Worm (Caenorhabditis elegans) whole organism, midembryonic: ENCODE data around the gene VF13D12L.3.
"Not testable (repeated sequence)": the region's sequence is repeated elsewhere in the genome, so short reads cannot be mapped to it uniquely, and the experiment has no call there.

Source experiments
- T22C8.4 ChIP-seq: fragments of 200-800 bp; sonication (Bioruptor generic); IDR thresholded peaks from 2 replicates; pipeline ENCODE4 v1.3.6; 2022; ENCODE audit warnings: missing genetic modification characterization, missing compliant biosample characterization
- cog-1 ChIP-seq: sonication (generic microtip); optimal IDR thresholded peaks from 2 replicates; lab custom pipeline; 2016; ENCODE audit warnings: missing genetic modification characterization, missing compliant biosample characterization
- flt-1 ChIP-seq: fragments of 200-800 bp; sonication (Bioruptor generic); IDR thresholded peaks from 2 replicates; pipeline ENCODE4 v1.3.6; 2022; ENCODE audit warnings: missing genetic modification characterization, missing compliant biosample characterization
- klf-2 ChIP-seq: fragments of 200-800 bp; sonication (Bioruptor generic); conservative IDR thresholded peaks from 2 replicates; pipeline ENCODE4 v1.3.6; 2022; ENCODE audit warnings: missing genetic modification reagents, missing genetic modification characterization, missing compliant biosample characterization
- med-1 ChIP-seq: sonication (generic microtip); optimal IDR thresholded peaks from 2 replicates; lab custom pipeline; 2017; ENCODE audit warnings: missing genetic modification characterization, mild to moderate bottlenecking, missing compliant biosample characterization, antibody characterized with exemption, missing genetic modification reagents; ENCODE audit not compliant: insufficient read depth
- ref-1 ChIP-seq: fragments of 200-800 bp; sonication (Bioruptor generic); conservative IDR thresholded peaks from 2 replicates; pipeline ENCODE4 v1.3.6; 2022; ENCODE audit warnings: missing genetic modification reagents, missing genetic modification characterization, missing compliant biosample characterization
- tab-1 ChIP-seq: fragments of 200-800 bp; sonication (Bioruptor generic); IDR thresholded peaks from 2 replicates; pipeline ENCODE4 v1.3.6; 2022; ENCODE audit warnings: missing genetic modification characterization, missing compliant biosample characterization
- ztf-23 ChIP-seq: fragments of 200-800 bp; sonication (Bioruptor generic); IDR thresholded peaks from 2 replicates; pipeline ENCODE4 v1.3.6; 2022; ENCODE audit warnings: missing genetic modification reagents, missing genetic modification characterization, missing compliant biosample characterization
- ztf-29 ChIP-seq: fragments of 200-800 bp; sonication (Bioruptor generic); IDR thresholded peaks from 2 replicates; pipeline ENCODE4 v1.3.6; 2022; ENCODE audit warnings: missing genetic modification reagents, missing genetic modification characterization, missing compliant biosample characterization

Gene VF13D12L.3

DNA sequence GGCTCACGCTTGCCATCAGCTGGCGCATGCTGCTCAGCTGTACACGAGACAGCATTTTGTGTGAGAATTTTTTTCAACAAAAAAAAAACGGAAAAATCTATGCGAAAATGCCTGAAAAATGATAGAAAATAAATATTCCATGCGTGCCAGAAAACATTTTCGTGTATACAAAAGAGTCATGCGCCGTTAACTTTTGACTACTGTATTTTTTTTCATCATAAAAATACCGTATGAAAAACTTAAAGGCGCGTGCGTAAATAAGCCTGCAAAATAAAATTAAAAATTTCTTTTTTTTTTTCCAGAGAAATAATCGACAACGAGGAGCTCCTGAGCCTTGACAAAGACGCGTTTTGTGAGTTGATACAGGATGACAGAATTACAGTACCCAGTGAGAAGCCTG lies 15.9 kb upstream of the VF13D12L.3 start:
- TF ChIP-seq tab-1 (GFP tag; lab: Robert Waterston, UW) (no peak), T22C8.4 (GFP tag; lab: Robert Waterston, UW) (no peak), ztf-23 (no peak), flt-1 (GFP tag; lab: Robert Waterston, UW) (no peak), ztf-29 (no peak), ref-1 (GFP tag; lab: Robert Waterston, UW) (no peak), cog-1 (tag; lab: Kevin White, UChicago) (no peak)

DNA sequence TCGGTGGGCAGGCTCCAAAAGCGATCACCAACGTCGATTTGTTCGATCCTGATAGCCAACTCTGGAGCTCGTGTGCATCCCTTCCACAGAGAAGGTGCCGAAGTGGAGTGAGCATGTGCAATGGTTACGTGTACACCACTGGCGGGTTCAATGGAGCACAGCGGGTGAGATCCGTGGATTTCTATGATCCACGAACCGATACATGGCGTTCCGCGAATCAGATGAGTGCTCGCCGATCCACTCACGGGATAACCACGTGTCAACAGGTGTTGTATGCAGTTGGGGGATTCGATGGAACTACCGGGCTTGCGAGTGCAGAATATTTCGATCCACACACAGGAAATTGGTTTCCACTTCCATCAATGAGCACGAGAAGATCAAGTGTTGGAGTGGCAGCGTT lies 14.9 kb upstream of the VF13D12L.3 start:
- no peak for TF ChIP-seq klf-2 (GFP tag; lab: Robert Waterston, UW)
- no peak for TF ChIP-seq med-1 (GFP tag; lab: Kevin White, UChicago)
- TF ChIP-seq ztf-23 = no peak
- TF ChIP-seq ref-1 (GFP tag; lab: Robert Waterston, UW) = no peak
- no peak for TF ChIP-seq cog-1 (tag; lab: Kevin White, UChicago)
- TF ChIP-seq flt-1 (GFP tag; lab: Robert Waterston, UW) = no peak
- TF ChIP-seq ztf-29 = no peak
- no peak for TF ChIP-seq tab-1 (GFP tag; lab: Robert Waterston, UW)
- TF ChIP-seq T22C8.4 (GFP tag; lab: Robert Waterston, UW) = no peak

DNA sequence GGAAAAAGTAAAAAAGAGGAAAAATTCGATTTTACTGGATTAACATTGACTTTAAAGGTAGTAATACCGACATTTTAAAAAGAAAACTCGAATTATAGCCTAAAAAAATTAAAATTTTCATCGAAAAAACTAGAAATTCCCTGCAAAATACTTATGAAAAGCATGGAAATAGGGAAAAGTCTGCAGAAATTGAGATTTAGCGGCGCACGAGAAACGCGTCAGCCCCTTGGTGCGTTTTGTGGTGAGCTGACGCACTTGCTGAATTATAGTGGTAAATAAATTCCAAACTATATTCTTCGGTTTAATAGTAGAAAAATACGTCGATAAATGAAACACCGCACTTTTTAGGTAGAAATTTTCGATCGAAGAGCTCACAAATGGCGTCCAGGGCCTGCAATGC lies 11.4 kb upstream of the VF13D12L.3 start:
- no peak for TF ChIP-seq tab-1 (GFP tag; lab: Robert Waterston, UW)
- no peak for TF ChIP-seq klf-2 (GFP tag; lab: Robert Waterston, UW)
- TF ChIP-seq med-1 (GFP tag; lab: Kevin White, UChicago) = no peak
- peak; percentile 66; the same call in 1 of the 2 replicates for TF ChIP-seq ztf-23
- TF ChIP-seq ref-1 (GFP tag; lab: Robert Waterston, UW) = no peak

DNA sequence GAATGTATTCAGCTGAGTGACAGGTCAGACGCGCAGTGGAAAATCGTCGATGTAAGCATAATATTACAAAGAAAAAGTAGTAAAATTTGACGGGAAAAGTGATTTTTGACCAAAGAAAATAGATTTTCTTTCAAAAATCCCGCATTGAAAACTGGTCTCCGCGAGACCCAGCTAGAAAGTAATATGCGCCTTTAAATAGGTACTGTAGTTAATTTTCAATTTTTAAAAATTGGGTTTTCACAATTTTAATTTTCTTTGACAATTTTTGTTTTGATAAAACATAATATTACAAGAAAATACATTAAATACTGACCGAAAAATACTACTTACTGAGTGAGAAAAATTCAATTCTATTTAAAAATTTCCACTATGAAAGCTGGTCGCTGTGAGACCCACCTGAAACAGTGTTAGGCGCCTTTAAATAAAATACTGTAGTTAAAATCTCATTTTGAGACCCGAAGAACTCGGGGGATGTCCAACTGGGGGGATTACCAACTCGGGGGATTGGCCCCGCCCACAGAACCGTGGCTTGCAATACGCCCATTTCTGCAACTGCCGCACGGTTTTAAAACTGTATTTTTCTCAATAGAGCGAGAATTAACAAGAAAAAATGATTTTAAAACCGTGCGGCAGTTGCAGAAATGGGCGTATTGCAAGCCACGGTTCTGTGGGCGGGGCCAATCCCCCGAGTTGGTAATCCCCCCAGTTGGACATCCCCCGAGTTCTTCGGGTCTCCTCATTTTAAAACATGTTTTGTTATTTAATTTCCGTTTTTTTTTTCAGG lies 10.5 kb upstream of the VF13D12L.3 start, which contains the start of gene tars-1:
TSS of gene tars-1 (minus strand) at position 497 of the 784 bp plus-strand sequence.
- not testable (repeated sequence) for TF ChIP-seq ztf-29; tab-1 (GFP tag; lab: Robert Waterston, UW); klf-2 (GFP tag; lab: Robert Waterston, UW)

DNA sequence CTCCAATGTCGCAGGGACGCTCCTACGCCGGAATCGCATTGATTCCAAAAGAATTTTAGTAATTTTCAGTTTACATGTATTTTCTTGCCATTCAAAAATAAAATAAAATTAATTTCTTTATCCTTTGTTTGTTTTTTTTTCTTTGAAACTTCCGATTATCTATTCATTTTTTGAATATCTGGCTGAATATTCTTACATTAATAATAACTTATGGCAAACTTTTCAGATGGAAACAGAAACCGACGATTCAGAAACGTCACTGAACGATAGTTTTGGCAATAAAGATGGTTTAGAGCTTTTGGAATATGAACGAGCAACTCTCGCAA lies 9.9 kb upstream of the VF13D12L.3 start, which contains the start of gene xpf-1:
TSS of gene xpf-1 (plus strand) at position 227 of the 326 bp plus-strand sequence.
- TF ChIP-seq med-1 (GFP tag; lab: Kevin White, UChicago) (no peak), T22C8.4 (GFP tag; lab: Robert Waterston, UW) (no peak), ztf-29 (no peak)

DNA sequence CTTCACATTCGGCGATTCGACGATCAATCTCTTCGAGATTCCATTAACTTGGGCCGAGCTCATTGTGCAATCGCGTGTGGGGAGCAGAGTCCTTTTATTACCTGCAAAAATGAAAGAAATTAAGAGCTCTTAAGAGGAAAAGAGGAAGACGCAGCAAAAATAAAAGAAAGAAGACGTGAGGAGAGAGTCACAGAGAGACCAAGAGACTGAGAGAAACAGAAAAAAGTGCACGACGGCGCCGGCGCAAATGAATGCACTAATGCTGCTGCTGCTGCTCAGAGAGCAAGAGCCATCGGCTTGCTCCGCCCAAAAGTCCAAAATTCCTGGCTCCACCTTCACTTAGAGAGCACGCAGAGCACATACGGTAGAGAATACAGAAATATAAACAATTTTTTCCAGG lies 5.6 kb upstream of the VF13D12L.3 start, which contains the start of gene inos-1:
TSS of gene inos-1 (minus strand) at position 101 of the 400 bp plus-strand sequence.
- no peak for TF ChIP-seq ref-1 (GFP tag; lab: Robert Waterston, UW)
- no peak for TF ChIP-seq klf-2 (GFP tag; lab: Robert Waterston, UW)
- no peak for TF ChIP-seq tab-1 (GFP tag; lab: Robert Waterston, UW)
- TF ChIP-seq ztf-23 = no peak
- TF ChIP-seq T22C8.4 (GFP tag; lab: Robert Waterston, UW) = no peak
- TF ChIP-seq med-1 (GFP tag; lab: Kevin White, UChicago) = no peak
- TF ChIP-seq ztf-29 = no peak
- no peak for TF ChIP-seq flt-1 (GFP tag; lab: Robert Waterston, UW)
- TF ChIP-seq cog-1 (tag; lab: Kevin White, UChicago) = no peak

DNA sequence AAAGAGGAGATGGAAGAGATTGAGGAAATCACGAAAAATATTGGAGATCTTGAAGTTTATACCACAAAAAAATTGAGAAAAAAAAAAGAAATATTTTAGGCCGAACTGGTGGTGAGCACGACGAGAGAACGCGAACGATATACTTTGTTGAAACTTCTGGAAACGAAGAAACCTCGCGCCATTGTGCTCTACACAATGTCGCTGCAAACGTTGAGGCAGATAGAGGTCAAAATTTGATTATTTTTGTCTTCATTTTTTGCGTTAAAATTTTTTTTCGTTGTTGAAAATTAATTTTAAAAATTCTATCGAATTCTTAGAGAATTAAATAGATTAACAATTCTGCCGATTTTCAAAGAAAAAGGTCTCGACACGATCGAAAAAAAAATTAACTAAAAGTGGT lies 5.2 kb upstream of the VF13D12L.3 start:
- TF ChIP-seq tab-1 (GFP tag; lab: Robert Waterston, UW) (no peak), med-1 (GFP tag; lab: Kevin White, UChicago) (no peak), cog-1 (tag; lab: Kevin White, UChicago) (no peak), klf-2 (GFP tag; lab: Robert Waterston, UW) (no peak), flt-1 (GFP tag; lab: Robert Waterston, UW) (no peak), T22C8.4 (GFP tag; lab: Robert Waterston, UW) (no peak), ztf-23 (no peak)

DNA sequence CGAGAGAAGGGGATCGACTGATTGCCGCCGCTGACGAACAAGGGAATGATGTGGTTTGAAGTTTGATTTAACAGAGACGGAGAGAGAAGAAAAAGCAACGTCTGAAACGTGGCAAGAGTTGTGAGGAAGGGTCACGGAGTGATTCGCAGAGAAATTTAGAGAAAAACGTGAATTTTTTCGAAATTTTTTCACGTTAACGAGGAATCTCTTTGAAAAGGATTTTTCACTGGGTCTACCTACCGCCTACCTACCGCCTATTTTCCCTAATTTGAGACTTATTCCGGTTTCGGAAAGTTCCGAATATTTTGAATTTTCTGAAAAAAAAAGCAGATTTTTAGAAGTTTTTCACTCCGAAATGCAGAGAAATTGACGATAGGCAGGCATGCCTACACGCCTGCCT lies 3.7 kb downstream of the VF13D12L.3 start, which contains the start of gene fcmt-1:
TSS of gene fcmt-1 (minus strand) at position 101 of the 400 bp plus-strand sequence.
- TF ChIP-seq flt-1 (GFP tag; lab: Robert Waterston, UW) (no peak), med-1 (GFP tag; lab: Kevin White, UChicago) (no peak), tab-1 (GFP tag; lab: Robert Waterston, UW) (no peak), klf-2 (GFP tag; lab: Robert Waterston, UW) (no peak)

DNA sequence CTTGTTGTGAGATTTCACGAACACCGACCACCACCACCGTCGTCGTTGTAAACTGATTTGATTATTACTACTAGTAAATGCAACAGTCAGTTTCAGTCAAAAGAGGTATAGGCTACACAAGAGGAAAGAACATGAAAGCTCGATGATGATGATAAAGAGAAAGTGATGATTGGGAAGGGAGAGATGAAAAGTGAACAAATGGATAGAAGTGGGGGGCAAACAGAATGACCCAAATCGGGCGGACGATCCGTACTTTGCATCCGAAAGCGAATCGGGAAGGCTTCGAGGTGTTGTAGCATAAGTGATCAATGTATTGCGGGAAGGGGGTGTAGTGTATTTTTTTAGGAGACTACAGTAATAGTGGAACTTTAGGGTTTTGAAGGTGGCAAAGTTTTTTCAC lies 5.0 kb downstream of the VF13D12L.3 start:
- no peak for TF ChIP-seq klf-2 (GFP tag; lab: Robert Waterston, UW)
- TF ChIP-seq med-1 (GFP tag; lab: Kevin White, UChicago) = no peak
- TF ChIP-seq ref-1 (GFP tag; lab: Robert Waterston, UW) = no peak
- TF ChIP-seq ztf-29 = no peak
- TF ChIP-seq ztf-23 = no peak
- TF ChIP-seq tab-1 (GFP tag; lab: Robert Waterston, UW) = no peak
- TF ChIP-seq flt-1 (GFP tag; lab: Robert Waterston, UW) = no peak
- no peak for TF ChIP-seq T22C8.4 (GFP tag; lab: Robert Waterston, UW)
- no peak for TF ChIP-seq cog-1 (tag; lab: Kevin White, UChicago)

DNA sequence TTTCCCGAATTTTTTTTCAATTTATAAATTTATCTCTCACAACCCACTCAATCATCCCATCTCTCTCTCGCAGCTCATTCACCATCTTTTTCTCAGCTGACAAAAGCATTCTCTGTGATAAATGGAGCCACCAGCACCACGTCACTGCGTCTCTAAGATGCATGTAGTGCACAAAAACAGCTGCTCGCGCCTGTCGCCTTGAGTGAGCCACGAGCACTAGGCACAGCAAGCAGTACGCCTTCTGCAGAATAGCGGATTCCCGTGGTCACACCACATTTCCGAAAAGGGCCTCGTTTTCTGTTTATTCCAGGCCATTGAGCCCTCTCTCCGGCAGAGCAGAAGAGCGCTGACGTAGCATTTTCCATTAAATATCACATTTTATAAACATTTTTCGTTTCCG lies 7.8 kb downstream of the VF13D12L.3 start, which contains the start of gene F13D12.10:
TSS of gene F13D12.10 (plus strand) at position 231 of the 400 bp plus-strand sequence.
- TF ChIP-seq cog-1 (tag; lab: Kevin White, UChicago) (no peak), flt-1 (GFP tag; lab: Robert Waterston, UW) (no peak), klf-2 (GFP tag; lab: Robert Waterston, UW) (no peak), ztf-23 (no peak), med-1 (GFP tag; lab: Kevin White, UChicago) (no peak), T22C8.4 (GFP tag; lab: Robert Waterston, UW) (no peak), tab-1 (GFP tag; lab: Robert Waterston, UW) (no peak), ztf-29 (no peak), ref-1 (GFP tag; lab: Robert Waterston, UW) (no peak)
